Fruit fly (Drosophila melanogaster) Kc167 (cell line): ENCODE measurements around the gene Pp1alpha-96A.

Source experiments
- Myc ChIP-seq: fragments of >200 bp; optimal IDR thresholded peaks from 2 replicates; lab custom pipeline; 2017; ENCODE audit warnings: missing external identifiers
- Sin3A ChIP-seq: fragments of >200 bp; optimal IDR thresholded peaks from 2 replicates; lab custom pipeline; 2018; ENCODE audit warnings: missing external identifiers
- h ChIP-seq: fragments of >200 bp; optimal IDR thresholded peaks from 3 replicates; lab custom pipeline; 2018; ENCODE audit warnings: missing external identifiers
- insv ChIP-seq: fragments of >200 bp; optimal IDR thresholded peaks from 3 replicates; lab custom pipeline; 2018; ENCODE audit warnings: missing external identifiers
- psq ChIP-seq: fragments of >200 bp; optimal IDR thresholded peaks from 2 replicates; lab custom pipeline; 2017; ENCODE audit warnings: missing external identifiers
- ttk ChIP-seq: sonication (Bioruptor generic); optimal IDR thresholded peaks from 2 replicates; lab custom pipeline; 2017; ENCODE audit warnings: missing external identifiers

Gene Pp1alpha-96A

dm6 chr3R:24518150-24518580 lies at the start of gene Pp1alpha-96A:
Gene Pp1alpha-96A, plus strand, starts transcription at chr3R:24518270.
- no peak for TF ChIP-seq h (lab: Kevin White, UChicago)
- TF ChIP-seq Sin3A, result no peak
- TF ChIP-seq psq (lab: Kevin White, UChicago), result no peak
- no peak for TF ChIP-seq insv
- TF ChIP-seq ttk (lab: Kevin White, UChicago), result no peak
- TF ChIP-seq Myc (lab: Kevin White, UChicago), result no peak

dm6 chr3R:24469097-24469496 lies 49.0 kb upstream of the Pp1alpha-96A start, which contains the start of gene CG31128:
Gene CG31128, plus strand, starts transcription at chr3R:24469397.
- TF ChIP-seq insv, result no peak
- no peak for TF ChIP-seq ttk (lab: Kevin White, UChicago)
- no peak for TF ChIP-seq Myc (lab: Kevin White, UChicago)
- no peak for TF ChIP-seq psq (lab: Kevin White, UChicago)
- no peak for TF ChIP-seq h (lab: Kevin White, UChicago)
- no peak for TF ChIP-seq Sin3A

dm6 chr3R:24474760-24475159 lies 43.3 kb upstream of the Pp1alpha-96A start:
- TF ChIP-seq Sin3A, result no peak

- TF ChIP-seq ttk (lab: Kevin White, UChicago), result no peak
- no peak for TF ChIP-seq Sin3A
- no peak for TF ChIP-seq psq (lab: Kevin White, UChicago)
- no peak for TF ChIP-seq Myc (lab: Kevin White, UChicago)
- TF ChIP-seq h (lab: Kevin White, UChicago), result no peak
- TF ChIP-seq insv, result no peak
Measured at dm6 chr3R:24481040-24481439, 37.0 kb upstream of the Pp1alpha-96A start.

- no peak for TF ChIP-seq insv
- TF ChIP-seq Myc (lab: Kevin White, UChicago), result no peak
- no peak for TF ChIP-seq psq (lab: Kevin White, UChicago)
- no peak for TF ChIP-seq Sin3A
- TF ChIP-seq ttk (lab: Kevin White, UChicago), result no peak
- no peak for TF ChIP-seq h (lab: Kevin White, UChicago)
Measured at dm6 chr3R:24484990-24485478, 33.0 kb upstream of the Pp1alpha-96A start, which contains the start of gene nAChRalpha2. Gene nAChRalpha2, plus strand, starts transcription at chr3R:24485428.

dm6 chr3R:24496084-24496483 lies 22.0 kb upstream of the Pp1alpha-96A start:
- TF ChIP-seq ttk (lab: Kevin White, UChicago) (no peak), h (lab: Kevin White, UChicago) (no peak), Myc (lab: Kevin White, UChicago) (no peak), insv (no peak), Sin3A (no peak), psq (lab: Kevin White, UChicago) (no peak)

DNA sequence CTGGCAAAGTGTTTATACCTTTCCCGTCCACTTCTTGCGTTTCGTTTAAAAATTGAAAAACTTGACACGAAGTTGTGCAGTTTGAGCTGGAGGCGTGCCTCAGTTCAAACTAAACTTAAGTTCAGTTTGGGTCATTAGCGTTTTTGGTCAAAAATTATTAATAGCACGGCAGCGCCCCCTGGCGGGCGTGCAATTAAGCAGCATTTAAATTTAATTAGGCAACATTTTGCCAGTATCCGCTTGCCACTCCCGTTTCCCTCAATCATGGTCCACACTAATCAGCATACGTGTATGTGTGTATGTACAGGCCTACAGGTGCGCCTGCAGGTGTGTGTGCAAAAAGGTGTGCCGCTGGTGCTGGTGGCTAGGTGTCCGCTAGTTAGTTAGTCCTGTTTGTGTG lies 14.4 kb upstream of the Pp1alpha-96A start:
- TF ChIP-seq psq (lab: Kevin White, UChicago), result no peak
- TF ChIP-seq h (lab: Kevin White, UChicago), result no peak
- no peak for TF ChIP-seq Sin3A
- no peak for TF ChIP-seq insv

dm6 chr3R:24514652-24515328 lies 3.3 kb upstream of the Pp1alpha-96A start, which contains the start of the genes nAChRbeta2 and DZIP1:
Gene nAChRbeta2, minus strand, starts transcription at chr3R:24515106.
Gene DZIP1, plus strand, starts transcription at chr3R:24515278.
- TF ChIP-seq ttk (lab: Kevin White, UChicago) (no peak), insv (no peak), Myc (lab: Kevin White, UChicago) (no peak), psq (lab: Kevin White, UChicago) (no peak), Sin3A (no peak), h (lab: Kevin White, UChicago) (no peak)

DNA sequence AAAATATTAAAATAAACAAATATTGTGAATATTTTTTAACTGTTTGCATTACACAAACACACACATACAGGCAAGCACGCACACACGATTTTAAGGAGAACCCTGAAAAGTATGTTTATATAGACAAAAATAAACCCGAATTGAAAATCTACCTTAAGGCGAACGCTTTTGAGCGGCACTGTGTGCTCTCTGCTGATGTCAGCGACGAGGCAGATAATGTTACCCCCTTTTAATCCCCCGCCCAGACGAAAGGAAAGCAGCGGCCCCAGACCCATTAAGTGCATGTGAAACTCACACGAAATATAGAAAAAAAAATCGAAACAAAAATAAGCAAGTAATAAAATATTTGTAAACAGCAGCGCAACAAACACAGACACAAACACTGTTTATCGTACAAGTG lies 3.2 kb downstream of the Pp1alpha-96A start:
- TF ChIP-seq Myc (lab: Kevin White, UChicago) (no peak), h (lab: Kevin White, UChicago) (no peak), Sin3A (no peak), insv (no peak), psq (lab: Kevin White, UChicago) (no peak), ttk (lab: Kevin White, UChicago) (no peak)

DNA sequence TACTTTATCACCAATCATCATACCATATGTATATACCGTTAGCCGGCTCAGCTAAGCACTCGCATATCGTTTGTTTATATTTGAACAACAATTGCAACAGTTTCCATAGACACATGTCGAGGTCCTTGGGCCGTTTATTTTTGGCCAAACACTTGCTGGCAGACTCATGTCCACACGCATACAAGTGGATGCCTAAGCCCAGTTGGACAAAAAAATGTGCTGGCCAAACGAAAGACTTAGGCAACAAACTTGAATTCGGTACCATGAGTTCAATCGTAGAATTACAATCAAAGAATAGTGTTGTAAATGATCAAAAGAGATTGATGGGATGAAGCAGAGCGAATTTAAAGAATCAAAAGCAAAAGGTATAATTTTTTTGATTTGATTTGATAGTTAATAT lies 5.5 kb downstream of the Pp1alpha-96A start, which contains the start of gene CG13622:
TSS of gene CG13622 (minus strand) at position 101 of the 400 bp plus-strand sequence.
- TF ChIP-seq ttk (lab: Kevin White, UChicago) (no peak), Sin3A (no peak), Myc (lab: Kevin White, UChicago) (no peak), h (lab: Kevin White, UChicago) (no peak), psq (lab: Kevin White, UChicago) (no peak), insv (no peak)

DNA sequence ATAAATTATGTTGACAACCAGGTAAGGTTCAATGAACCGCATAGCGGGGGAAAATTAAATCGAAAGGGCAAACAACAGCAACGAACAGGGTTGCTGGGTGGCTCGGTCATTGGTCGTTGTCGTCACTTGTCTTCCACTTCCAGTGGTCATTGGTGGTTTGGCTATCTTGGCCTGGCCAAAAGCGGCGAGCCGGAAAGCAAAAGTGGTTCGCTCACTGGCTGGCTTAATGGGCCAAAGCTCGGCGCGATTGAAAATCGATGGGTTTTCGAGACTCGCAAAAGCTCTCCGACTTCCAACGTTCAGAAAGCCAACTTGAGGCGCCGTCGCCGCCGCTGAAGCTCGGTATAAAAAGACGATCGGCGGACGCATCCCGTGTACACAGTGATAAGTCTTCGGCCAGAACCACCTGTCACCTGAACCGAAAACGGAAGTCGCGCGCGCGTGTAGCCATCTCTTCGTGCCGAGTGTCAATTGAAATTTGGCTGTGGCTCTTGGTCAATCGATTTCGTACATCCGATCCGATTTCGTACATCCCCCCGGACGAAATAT lies 6.4 kb downstream of the Pp1alpha-96A start, which contains the start of gene Jhbp12:
TSS of gene Jhbp12 (plus strand) at position 369 of the 549 bp plus-strand sequence.
- TF ChIP-seq Sin3A (no peak), h (lab: Kevin White, UChicago) (no peak), ttk (lab: Kevin White, UChicago) (no peak), insv (no peak), Myc (lab: Kevin White, UChicago) (no peak), psq (lab: Kevin White, UChicago) (no peak)

- TF ChIP-seq Sin3A, result no peak
- no peak for TF ChIP-seq insv
- no peak for TF ChIP-seq Myc (lab: Kevin White, UChicago)
- no peak for TF ChIP-seq ttk (lab: Kevin White, UChicago)
- TF ChIP-seq h (lab: Kevin White, UChicago), result no peak
- no peak for TF ChIP-seq psq (lab: Kevin White, UChicago)
Measured at dm6 chr3R:24525983-24526661, 8.1 kb downstream of the Pp1alpha-96A start.
